Fruit fly (Drosophila melanogaster) S2 (cell line): ENCODE data around the gene CG7685.

Experiments used
- CG8478 ChIP-seq: fragments of >200 bp; optimal IDR thresholded peaks from 2 replicates; lab custom pipeline; 2018
- CTCF ChIP-seq, 2 experiments: fragments of >200 bp; optimal IDR thresholded peaks; 2 replicates each; lab custom pipeline; 2018

DNA sequence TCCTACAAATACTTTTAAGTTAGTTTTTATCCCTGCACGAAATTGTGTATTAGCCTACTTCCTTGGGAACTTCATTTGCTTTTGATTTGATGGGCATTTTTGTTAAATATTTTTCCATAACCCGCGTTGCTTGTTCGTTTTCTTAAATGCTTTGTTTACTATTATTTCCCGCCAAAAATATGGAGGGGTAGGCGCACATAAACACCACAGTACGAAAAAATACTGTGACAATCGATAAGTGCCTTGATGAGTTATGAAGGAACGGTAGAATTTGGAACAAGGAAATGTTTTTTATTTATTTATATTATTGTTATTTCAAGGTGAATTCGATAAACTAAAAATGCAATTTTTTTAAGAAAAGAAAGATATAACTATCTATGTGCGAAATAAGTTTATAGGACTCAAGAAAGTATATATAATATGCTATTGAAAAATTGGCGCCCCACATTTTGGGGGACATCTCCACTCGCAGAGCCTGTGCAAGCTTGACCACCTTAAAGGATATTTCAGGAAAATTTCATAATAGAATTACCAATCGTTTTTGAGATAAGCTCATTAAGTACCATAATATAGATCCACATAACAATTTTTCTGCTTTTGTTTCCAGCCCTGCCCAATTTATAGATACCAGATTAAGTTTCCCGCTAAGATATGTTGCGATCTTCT is 38.6 kb upstream of the CG7685 start, which contains the start of the genes WRNexo and Nup43:
- TF ChIP-seq CTCF (optimal IDR thresholded peaks at IDR 0.05; lab: Kevin White, UChicago) (no peak), CG8478 (lab: Kevin White, UChicago) (no peak)
